Fruit fly (Drosophila melanogaster) whole organism, embryonic: Measurements from ENCODE around the gene mRpL30.

ENCODE experiments used
- CG10321 ChIP-seq: fragments of 200-800 bp; sonication (Bioruptor generic); IDR thresholded peaks from 2 replicates; pipeline ENCODE4 v1.3.6; 2022; ENCODE audit warnings: missing biosample characterization, missing genetic modification characterization
- CG10431 ChIP-seq: fragments of 200-800 bp; sonication (Bioruptor generic); optimal IDR thresholded peaks from 3 replicates; lab custom pipeline; 2018; ENCODE audit warnings: missing biosample characterization, mild to moderate bottlenecking, missing genetic modification characterization
- CG10543 ChIP-seq: fragments of 200-800 bp; sonication (Bioruptor generic); optimal IDR thresholded peaks from 3 replicates; lab custom pipeline; 2017; ENCODE audit warnings: missing biosample characterization, mild to moderate bottlenecking, missing genetic modification characterization, moderate library complexity
- CG11723 ChIP-seq: fragments of 200-800 bp; sonication (Bioruptor generic); optimal IDR thresholded peaks from 2 replicates; lab custom pipeline; 2017; ENCODE audit warnings: missing biosample characterization, mild to moderate bottlenecking, missing genetic modification characterization
- CG12104 ChIP-seq: fragments of 200-800 bp; sonication (Bioruptor generic); optimal IDR thresholded peaks from 3 replicates; lab custom pipeline; 2016; ENCODE audit warnings: missing biosample characterization, missing genetic modification characterization
- CG12155 ChIP-seq: fragments of 200-800 bp; sonication (Bioruptor generic); optimal IDR thresholded peaks from 3 replicates; lab custom pipeline; 2016; ENCODE audit warnings: missing biosample characterization, missing genetic modification characterization
- CG12219 ChIP-seq: fragments of 200-800 bp; sonication (Bioruptor generic); optimal IDR thresholded peaks from 3 replicates; lab custom pipeline; 2018; ENCODE audit warnings: missing biosample characterization, mild to moderate bottlenecking, missing genetic modification characterization
- CG12769 ChIP-seq: fragments of 200-800 bp; sonication (Bioruptor generic); optimal IDR thresholded peaks from 2 replicates; lab custom pipeline; 2019; ENCODE audit warnings: missing biosample characterization, mild to moderate bottlenecking, missing genetic modification characterization, moderate library complexity
- CG13287 ChIP-seq: fragments of 200-800 bp; sonication (Bioruptor generic); IDR thresholded peaks from 2 replicates; pipeline ENCODE4 v1.3.6; 2022; ENCODE audit warnings: missing biosample characterization, missing genetic modification characterization; ENCODE audit not compliant: partially characterized antibody
- CG14667 ChIP-seq: fragments of 200-800 bp; sonication (Bioruptor generic); IDR thresholded peaks from 2 replicates; pipeline ENCODE4 v1.3.6; 2022; ENCODE audit warnings: missing biosample characterization, missing genetic modification characterization
- CG14860 ChIP-seq: fragments of 200-800 bp; sonication (Bioruptor generic); IDR thresholded peaks from 3 replicates; pipeline ENCODE4 v1.3.6; 2022; ENCODE audit warnings: missing biosample characterization, missing genetic modification characterization; ENCODE audit not compliant: partially characterized antibody
- CG17186 ChIP-seq: fragments of 200-800 bp; sonication (Bioruptor generic); optimal IDR thresholded peaks from 3 replicates; lab custom pipeline; 2017; ENCODE audit warnings: missing biosample characterization, missing genetic modification reagents, missing genetic modification characterization
- CG17361 ChIP-seq: fragments of 200-800 bp; sonication (Bioruptor generic); IDR thresholded peaks from 3 replicates; pipeline ENCODE4 v1.3.6; 2022; ENCODE audit warnings: missing biosample characterization, missing genetic modification characterization
- CG30020 ChIP-seq: fragments of 200-800 bp; optimal IDR thresholded peaks from 2 replicates; lab custom pipeline; 2019; ENCODE audit warnings: missing biosample characterization, mild to moderate bottlenecking, missing genetic modification characterization, moderate library complexity
- CG34224 ChIP-seq: fragments of 200-800 bp; sonication (Bioruptor generic); IDR thresholded peaks from 3 replicates; pipeline ENCODE4 v1.3.6; 2022; ENCODE audit warnings: missing biosample characterization, missing genetic modification characterization; ENCODE audit not compliant: partially characterized antibody
- CG4707 ChIP-seq: fragments of 200-800 bp; sonication (Bioruptor generic); optimal IDR thresholded peaks from 2 replicates; lab custom pipeline; 2018; ENCODE audit warnings: missing biosample characterization, mild to moderate bottlenecking, missing genetic modification characterization, moderate library complexity
- CG4820 ChIP-seq: fragments of 200-800 bp; sonication (Bioruptor generic); optimal IDR thresholded peaks from 3 replicates; lab custom pipeline; 2016; ENCODE audit warnings: missing biosample characterization, missing genetic modification characterization
- CG5953 ChIP-seq: fragments of 200-800 bp; sonication (Bioruptor generic); IDR thresholded peaks from 2 replicates; pipeline ENCODE4 v1.3.6; 2022; ENCODE audit warnings: missing biosample characterization, missing genetic modification characterization
- CG6654 ChIP-seq: fragments of 200-800 bp; sonication (Bioruptor generic); optimal IDR thresholded peaks from 2 replicates; lab custom pipeline; 2017; ENCODE audit warnings: missing biosample characterization, mild to moderate bottlenecking, missing genetic modification characterization
- CG9215 ChIP-seq: fragments of 200-800 bp; sonication (Bioruptor generic); IDR thresholded peaks from 2 replicates; pipeline ENCODE4 v1.3.6; 2022; ENCODE audit warnings: missing biosample characterization, missing genetic modification characterization
- CHES-1-like ChIP-seq: fragments of 200-800 bp; sonication (Bioruptor generic); optimal IDR thresholded peaks from 2 replicates; lab custom pipeline; 2016; ENCODE audit warnings: missing biosample characterization, missing genetic modification characterization
- Elba2 ChIP-seq: fragments of 200-800 bp; sonication (Bioruptor generic); optimal IDR thresholded peaks from 3 replicates; lab custom pipeline; 2016; ENCODE audit warnings: missing biosample characterization, missing genetic modification characterization
- Hr78 ChIP-seq, 2 experiments: fragments of 200-800 bp in 1 of 2; fragments of >200 bp in 1 of 2; sonication (Bioruptor generic) in 1 of 2; optimal IDR thresholded peaks; 2 replicates each; lab custom pipeline; 2017 to 2019; ENCODE audit warnings: missing biosample characterization in 2 of 2, missing genetic modification characterization in 2 of 2, mild to moderate bottlenecking in 1 of 2, moderate library complexity in 1 of 2
- Jarid2 ChIP-seq: fragments of 200-800 bp; sonication (Bioruptor generic); optimal IDR thresholded peaks from 3 replicates; lab custom pipeline; 2017; ENCODE audit warnings: mild to moderate bottlenecking, missing biosample characterization, missing genetic modification reagents, missing genetic modification characterization
- MTF-1 ChIP-seq: fragments of 200-800 bp; sonication (Bioruptor generic); optimal IDR thresholded peaks from 2 replicates; lab custom pipeline; 2018; ENCODE audit warnings: missing biosample characterization, mild to moderate bottlenecking, missing genetic modification characterization, borderline replicate concordance
- Mad ChIP-seq: fragments of 200-800 bp; sonication (Bioruptor generic); optimal IDR thresholded peaks from 2 replicates; lab custom pipeline; 2016; ENCODE audit warnings: missing biosample characterization, missing genetic modification characterization
- Nf-YB ChIP-seq: fragments of 200-800 bp; sonication (Bioruptor generic); optimal IDR thresholded peaks from 3 replicates; lab custom pipeline; 2019; ENCODE audit warnings: missing biosample characterization, mild to moderate bottlenecking, missing genetic modification characterization, moderate library complexity
- Nf-YC ChIP-seq: fragments of 200-800 bp; optimal IDR thresholded peaks from 3 replicates; lab custom pipeline; 2019; ENCODE audit warnings: missing biosample characterization, mild to moderate bottlenecking, missing genetic modification characterization, moderate library complexity
- Side ChIP-seq: fragments of 200-800 bp; sonication (Bioruptor generic); optimal IDR thresholded peaks from 2 replicates; lab custom pipeline; 2016; ENCODE audit warnings: missing biosample characterization, missing genetic modification characterization
- Six4 ChIP-seq: fragments of 200-800 bp; sonication (Bioruptor generic); optimal IDR thresholded peaks from 2 replicates; lab custom pipeline; 2016; ENCODE audit warnings: missing biosample characterization, missing genetic modification characterization
- TFAM ChIP-seq: fragments of 200-800 bp; sonication (Bioruptor generic); optimal IDR thresholded peaks from 2 replicates; lab custom pipeline; 2017; ENCODE audit warnings: missing biosample characterization, missing genetic modification characterization, inconsistent platforms
- Xbp1 ChIP-seq: fragments of 200-800 bp; sonication (Bioruptor generic); optimal IDR thresholded peaks from 3 replicates; lab custom pipeline; 2016; ENCODE audit warnings: missing biosample characterization, mild to moderate bottlenecking, missing genetic modification characterization
- ase ChIP-seq: fragments of 200-800 bp; sonication (Bioruptor generic); IDR thresholded peaks from 3 replicates; pipeline ENCODE4 v1.3.6; 2022; ENCODE audit warnings: missing biosample characterization, missing genetic modification characterization
- btn ChIP-seq: fragments of 200-800 bp; sonication (Bioruptor generic); optimal IDR thresholded peaks from 2 replicates; lab custom pipeline; 2016; ENCODE audit warnings: missing biosample characterization, missing genetic modification characterization
- crc ChIP-seq: fragments of 200-800 bp; sonication (Bioruptor generic); optimal IDR thresholded peaks from 2 replicates; lab custom pipeline; 2016; ENCODE audit warnings: missing biosample characterization, missing genetic modification characterization
- dpn ChIP-seq, 2 experiments: fragments of 200-800 bp; sonication (Bioruptor generic); optimal IDR thresholded peaks; 3 replicates each; lab custom pipeline; 2016; ENCODE audit warnings: missing biosample characterization in 2 of 2, missing genetic modification characterization in 2 of 2
- fru ChIP-seq: fragments of >200 bp; optimal IDR thresholded peaks from 2 replicates; lab custom pipeline; 2017
- fu2 ChIP-seq: fragments of 200-800 bp; sonication (Bioruptor generic); optimal IDR thresholded peaks from 2 replicates; lab custom pipeline; 2016; ENCODE audit warnings: missing biosample characterization, missing genetic modification characterization
- gro ChIP-seq: fragments of 200-800 bp; sonication (Bioruptor generic); optimal IDR thresholded peaks from 2 replicates; lab custom pipeline; 2016; ENCODE audit warnings: missing biosample characterization, missing genetic modification characterization
- ham ChIP-seq: fragments of 200-800 bp; sonication (Bioruptor generic); IDR thresholded peaks from 2 replicates; pipeline ENCODE4 v1.3.6; 2022; ENCODE audit warnings: missing biosample characterization, missing genetic modification characterization
- hbn ChIP-seq: fragments of 200-800 bp; sonication (Bioruptor generic); IDR thresholded peaks from 2 replicates; pipeline ENCODE4 v1.3.6; 2022; ENCODE audit warnings: missing biosample characterization, missing genetic modification characterization; ENCODE audit not compliant: partially characterized antibody
- hth ChIP-seq: fragments of >200 bp; optimal IDR thresholded peaks from 2 replicates; lab custom pipeline; 2017; ENCODE audit warnings: inconsistent platforms
- ind ChIP-seq: fragments of 200-800 bp; sonication (Bioruptor generic); optimal IDR thresholded peaks from 3 replicates; lab custom pipeline; 2016; ENCODE audit warnings: missing biosample characterization, missing genetic modification characterization
- jigr1 ChIP-seq: fragments of 200-800 bp; sonication (Bioruptor generic); IDR thresholded peaks from 3 replicates; pipeline ENCODE4 v1.3.6; 2022; ENCODE audit warnings: missing biosample characterization, missing genetic modification characterization
- lab ChIP-seq: fragments of 200-800 bp; sonication (Bioruptor generic); optimal IDR thresholded peaks from 3 replicates; lab custom pipeline; 2017; ENCODE audit warnings: missing biosample characterization, missing genetic modification characterization, mild to moderate bottlenecking, moderate library complexity, missing genetic modification reagents
- oc ChIP-seq: fragments of 200-800 bp; sonication (Bioruptor generic); optimal IDR thresholded peaks from 2 replicates; lab custom pipeline; 2018; ENCODE audit warnings: missing biosample characterization, mild to moderate bottlenecking, missing genetic modification characterization, moderate library complexity
- otp ChIP-seq: fragments of 200-800 bp; sonication (Bioruptor generic); IDR thresholded peaks from 3 replicates; pipeline ENCODE4, ENCODE4 v1.3.6; 2022; ENCODE audit warnings: missing biosample characterization, missing genetic modification characterization
- row ChIP-seq: fragments of 200-800 bp; sonication (Bioruptor generic); IDR thresholded peaks from 3 replicates; pipeline ENCODE4 v1.3.6; 2022; ENCODE audit warnings: missing biosample characterization, missing genetic modification characterization
- stwl ChIP-seq: fragments of 200-800 bp; sonication (Bioruptor generic); optimal IDR thresholded peaks from 3 replicates; lab custom pipeline; 2018; ENCODE audit warnings: missing biosample characterization, mild to moderate bottlenecking, missing genetic modification characterization, moderate library complexity
- unc-4 ChIP-seq: fragments of 200-800 bp; sonication (Bioruptor generic); IDR thresholded peaks from 2 replicates; pipeline ENCODE4 v1.3.6; 2022; ENCODE audit warnings: missing biosample characterization, missing genetic modification characterization; ENCODE audit not compliant: partially characterized antibody

The mRpL30 gene

DNA sequence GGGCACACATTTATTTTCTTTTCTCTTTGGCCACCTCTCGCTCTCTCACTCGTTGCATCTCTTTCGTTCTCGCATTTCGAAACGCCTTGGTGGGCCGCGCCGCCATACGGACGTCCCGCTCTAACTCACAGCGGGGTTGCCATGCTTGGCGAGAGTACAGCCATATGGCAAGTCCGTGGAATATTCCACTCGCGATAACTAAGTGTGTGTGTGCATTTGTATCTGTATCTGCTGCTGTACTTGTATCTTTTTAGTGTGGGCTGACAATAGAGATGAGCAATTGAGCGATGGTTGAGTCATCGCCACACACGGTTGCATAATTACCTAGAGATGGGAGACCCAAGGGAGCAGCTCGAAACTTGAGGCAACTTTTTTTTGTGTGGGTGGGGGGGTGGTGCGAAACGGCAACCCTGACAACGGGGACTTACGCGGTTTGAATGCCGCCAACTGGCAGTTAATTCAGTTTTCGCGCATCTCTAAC lies 36.8 kb downstream of the mRpL30 start (continued):
- TF ChIP-seq TFAM (GFP tag; lab: Kevin White, UChicago) (no peak), dpn (GFP tag; optimal IDR thresholded peaks at IDR 0.05; lab: Kevin White, UChicago) (peak; percentile 86 to 89), lab (GFP tag; lab: Kevin White, UChicago) (peak; percentile 90), CG14667 (GFP tag; lab: Robert Waterston, UW) (peak; percentile 86), CHES-1-like (GFP tag; lab: Kevin White, UChicago) (peak; percentile 91), CG12104 (GFP tag; lab: Kevin White, UChicago) (peak; percentile 70), CG4707 (no peak), CG6654 (GFP tag; lab: Kevin White, UChicago) (peak; percentile 39), stwl (tag; lab: Kevin White, UChicago) (peak; percentile 98), Nf-YC (tag; lab: Kevin White, UChicago) (peak; percentile 87), hth (no peak), Mad (peak; percentile 80), hbn (peak; percentile 68), otp (GFP tag; lab: Robert Waterston, UW) (peak; percentile 86), CG11723 (peak; percentile 66), CG10543 (GFP tag; lab: Kevin White, UChicago) (peak; percentile 91), CG30020 (peak; percentile 58), MTF-1 (peak; percentile 54), btn (GFP tag; lab: Kevin White, UChicago) (peak; percentile 47), unc-4 (GFP tag; lab: Robert Waterston, UW) (peak; percentile 81), Side (GFP tag; lab: Kevin White, UChicago) (peak; percentile 88), row (GFP tag; lab: Robert Waterston, UW) (peak; percentile 92), CG10431 (no peak), CG9215 (GFP tag; lab: Robert Waterston, UW) (peak; percentile 84), gro (GFP tag; lab: Kevin White, UChicago) (peak; percentile 89), fu2 (GFP tag; lab: Kevin White, UChicago) (peak; percentile 88), Nf-YB (GFP tag; lab: Kevin White, UChicago) (peak; percentile 79), jigr1 (GFP tag; lab: Robert Waterston, UW) (peak; percentile 51; the same call in 1 of the 3 replicates), Elba2 (GFP tag; lab: Kevin White, UChicago) (peak; percentile 89), ase (peak; percentile 81), CG13287 (peak; percentile 85), CG12769 (tag; lab: Kevin White, UChicago) (peak; percentile 95), CG10321 (GFP tag; lab: Robert Waterston, UW) (peak; percentile 98), ind (GFP tag; lab: Kevin White, UChicago) (peak; percentile 86), CG17361 (GFP tag; lab: Robert Waterston, UW) (peak; percentile 74), Hr78 (GFP tag; optimal IDR thresholded peaks at IDR 0.05; lab: Kevin White, UChicago) (no peak), Jarid2 (peak; percentile 54), CG4820 (GFP tag; lab: Kevin White, UChicago) (peak; percentile 68), CG14860 (peak; percentile 65), Six4 (peak; percentile 62), ham (GFP tag; lab: Robert Waterston, UW) (peak; percentile 76), fru (lab: Kevin White, UChicago) (no peak), CG12219 (GFP tag; lab: Kevin White, UChicago) (peak; percentile 75), Xbp1 (GFP tag; lab: Kevin White, UChicago) (peak; percentile 86), CG34224 (GFP tag; lab: Robert Waterston, UW) (peak; percentile 74; the same call in 2 of the 3 replicates), oc (tag; lab: Kevin White, UChicago) (peak; percentile 51), CG17186 (GFP tag; lab: Kevin White, UChicago) (peak; percentile 49), CG12155 (GFP tag; lab: Kevin White, UChicago) (peak; percentile 88), crc (peak; percentile 53), CG5953 (peak; percentile 76)
